Fruit fly (Drosophila melanogaster): ENCODE results near the gene CG13073.

dm6 chr3L:16211936-16212287, 5.2 kb downstream of the CG13073 start:
- TF ChIP-seq CG8159 (tag; optimal IDR thresholded peaks at IDR 0.05): peak; percentile 77
- peak; percentile 21 for TF ChIP-seq CG14655 (GFP tag; optimal IDR thresholded peaks at IDR 0.05)
- no peak for TF ChIP-seq Snoo (tag; optimal IDR thresholded peaks at IDR 0.05)
- TF ChIP-seq CG10348 (GFP tag; IDR thresholded peaks at IDR 0.05): no peak
- TF ChIP-seq CG17806 (tag; optimal IDR thresholded peaks at IDR 0.05): peak; percentile 10
- no peak for TF ChIP-seq rn (GFP tag; IDR thresholded peaks at IDR 0.05)
- TF ChIP-seq EcR (GFP tag; optimal IDR thresholded peaks at IDR 0.05): no peak
- no peak for TF ChIP-seq CG34367 (tag; optimal IDR thresholded peaks at IDR 0.05)
- TF ChIP-seq CG8301 (tag; optimal IDR thresholded peaks at IDR 0.05): no peak
- peak; percentile 68 for TF ChIP-seq CG15710 (tag; optimal IDR thresholded peaks at IDR 0.05)
